Fruit fly (Drosophila melanogaster) whole organism: Measurements from ENCODE around the gene Ama.

Experiments used
- CG8478 ChIP-seq: fragments of >200 bp; optimal IDR thresholded peaks from 2 replicates; lab custom pipeline; 2018; ENCODE audit warnings: inconsistent platforms
- EcR ChIP-seq, 2 experiments: fragments of >200 bp; optimal IDR thresholded peaks; 2 replicates each; lab custom pipeline; 2017; ENCODE audit warnings: missing biosample characterization in 2 of 2, missing genetic modification characterization in 2 of 2, missing genetic modification reagents in 2 of 2
- pan ChIP-seq: fragments of >200 bp; optimal IDR thresholded peaks from 2 replicates; lab custom pipeline; 2017
- psq ChIP-seq: fragments of >200 bp; optimal IDR thresholded peaks from 2 replicates; lab custom pipeline; 2017
- usp ChIP-seq: fragments of >200 bp; optimal IDR thresholded peaks from 2 replicates; lab custom pipeline; 2017; ENCODE audit warnings: missing biosample characterization, missing genetic modification characterization, mixed read lengths

dm6 chr3R:6762188-6762643, at the start of gene Ama:
- TF ChIP-seq usp (GFP tag; lab: Kevin White, UChicago), result no peak
- no peak for TF ChIP-seq pan (lab: Kevin White, UChicago)
- no peak for TF ChIP-seq EcR (GFP tag; optimal IDR thresholded peaks at IDR 0.05; lab: Kevin White, UChicago)
- no peak for TF ChIP-seq psq (lab: Kevin White, UChicago)
- TF ChIP-seq CG8478 (lab: Kevin White, UChicago), result no peak
